Fruit fly (Drosophila melanogaster) ovary, adult (tissue): ENCODE measurements around the gene dimm.

Experiments
- CG17801 ChIP-seq: fragments of 200-800 bp; optimal IDR thresholded peaks from 2 replicates; lab custom pipeline; 2019; ENCODE audit warnings: missing biosample characterization, mild to moderate bottlenecking, missing genetic modification characterization, moderate library complexity; ENCODE audit not compliant: partially characterized antibody

dimm gene

dm6 chr2L:21331502-21331901, at the start of gene dimm:
Gene dimm (plus strand): TSS chr2L:21331756.
- TF ChIP-seq CG17801, result no peak

dm6 chr2L:21289101-21289500, 42.5 kb upstream of the dimm start:
- TF ChIP-seq CG17801, result no peak

DNA sequence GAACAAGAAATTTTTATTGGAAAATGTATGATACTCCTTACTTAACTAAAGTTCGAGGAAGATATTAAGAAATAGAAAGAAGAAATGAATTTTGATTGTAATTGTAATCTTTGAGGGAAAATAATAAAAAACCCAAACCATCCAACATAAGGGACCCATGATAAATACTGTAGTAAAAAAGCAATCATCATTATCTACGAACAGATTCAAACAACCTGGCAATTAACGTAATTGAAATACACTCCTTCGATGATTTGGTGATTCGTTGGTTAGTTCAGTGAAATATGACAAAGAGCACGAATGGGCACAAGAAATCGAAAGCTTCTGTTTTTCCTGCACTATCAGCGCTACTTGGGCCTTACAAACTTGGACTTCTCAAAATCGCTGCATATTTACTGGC, 41.1 kb upstream of the dimm start, which contains the start of gene Gr39a:
TSS of gene Gr39a (plus strand) at position 301 of the 400 bp plus-strand sequence.
- TF ChIP-seq CG17801, result no peak

DNA sequence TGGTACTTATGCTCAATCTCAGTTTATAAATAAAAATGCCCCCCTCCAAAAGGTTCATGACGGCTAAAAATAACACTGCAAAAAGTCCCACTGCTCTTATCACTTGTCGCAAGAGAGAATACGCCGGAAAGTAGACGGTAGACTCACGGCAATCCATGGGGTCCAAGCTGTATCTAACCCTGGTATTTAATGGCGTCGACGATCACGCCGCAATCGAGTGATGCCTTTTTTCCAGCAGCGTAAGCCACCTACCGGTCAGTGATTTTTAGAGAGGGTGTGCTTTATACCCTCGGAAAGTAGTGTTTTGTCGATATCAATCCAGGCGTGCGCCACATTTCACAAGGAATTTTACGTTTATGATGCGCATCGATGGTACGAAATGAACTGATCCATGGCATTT, 32.0 kb upstream of the dimm start:
- TF ChIP-seq CG17801, result no peak

dm6 chr2L:21302064-21302463, 29.5 kb upstream of the dimm start:
- no peak for TF ChIP-seq CG17801

DNA sequence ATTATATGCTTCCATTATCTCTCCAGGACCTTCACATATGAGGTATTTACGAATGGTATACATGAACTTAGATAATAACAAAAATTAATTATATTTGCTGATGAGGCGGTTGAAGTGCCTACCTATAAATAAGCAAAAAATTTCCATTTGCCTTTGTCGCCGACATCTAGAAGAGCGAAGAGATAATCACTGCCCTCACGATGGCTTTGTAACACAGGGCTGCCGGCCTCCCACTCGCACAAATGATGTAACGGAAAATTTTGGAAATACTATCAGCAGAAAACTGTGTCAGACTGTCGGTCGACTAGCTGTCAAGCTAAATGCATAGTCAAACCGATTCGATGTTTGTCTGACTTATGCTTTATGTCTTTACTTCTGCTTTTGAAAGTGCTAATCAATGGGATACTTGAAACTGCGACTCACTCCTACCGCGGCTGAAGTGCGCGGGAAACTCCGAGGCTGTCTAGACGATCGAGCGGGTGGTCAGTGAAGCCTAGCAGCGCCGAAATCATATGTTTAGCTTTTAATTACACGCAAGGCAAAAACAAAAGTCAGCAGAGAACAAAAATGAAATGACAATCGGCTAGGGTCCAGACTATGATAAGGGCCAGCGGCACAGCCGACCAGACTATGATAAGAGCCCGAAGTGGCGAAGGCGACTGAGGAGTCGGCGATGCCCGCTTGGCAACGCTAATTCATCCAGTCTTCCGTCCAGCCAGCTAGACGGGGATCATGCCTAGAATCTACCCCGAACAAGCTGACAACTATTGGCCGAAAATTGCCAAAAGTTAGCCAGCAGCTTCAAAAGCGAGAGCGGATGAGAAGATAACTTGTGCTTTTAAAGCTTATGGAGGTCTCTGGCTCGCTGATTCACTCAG, 27.7 kb upstream of the dimm start:
- TF ChIP-seq CG17801, result no peak

DNA sequence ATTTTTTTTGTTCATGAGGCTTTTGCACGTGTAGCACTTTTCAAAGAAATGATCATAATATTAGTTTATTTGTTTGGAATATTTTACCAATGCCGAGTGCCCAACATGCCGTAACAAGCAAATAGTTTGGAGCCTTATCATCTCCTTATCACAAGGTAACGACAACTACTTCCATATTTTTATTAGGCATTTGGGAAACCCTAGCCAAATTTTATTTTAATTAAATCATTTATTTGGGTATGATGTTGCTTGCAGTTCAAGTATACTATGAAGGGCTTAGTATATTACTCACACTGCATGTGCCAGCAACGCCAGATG, 27.1 kb upstream of the dimm start:
- TF ChIP-seq CG17801, result no peak

dm6 chr2L:21307795-21308426, 23.6 kb upstream of the dimm start:
- peak; percentile 1 for TF ChIP-seq CG17801

- TF ChIP-seq CG17801, result peak; percentile 1
Measured at dm6 chr2L:21309058-21309753, 22.4 kb upstream of the dimm start.

DNA sequence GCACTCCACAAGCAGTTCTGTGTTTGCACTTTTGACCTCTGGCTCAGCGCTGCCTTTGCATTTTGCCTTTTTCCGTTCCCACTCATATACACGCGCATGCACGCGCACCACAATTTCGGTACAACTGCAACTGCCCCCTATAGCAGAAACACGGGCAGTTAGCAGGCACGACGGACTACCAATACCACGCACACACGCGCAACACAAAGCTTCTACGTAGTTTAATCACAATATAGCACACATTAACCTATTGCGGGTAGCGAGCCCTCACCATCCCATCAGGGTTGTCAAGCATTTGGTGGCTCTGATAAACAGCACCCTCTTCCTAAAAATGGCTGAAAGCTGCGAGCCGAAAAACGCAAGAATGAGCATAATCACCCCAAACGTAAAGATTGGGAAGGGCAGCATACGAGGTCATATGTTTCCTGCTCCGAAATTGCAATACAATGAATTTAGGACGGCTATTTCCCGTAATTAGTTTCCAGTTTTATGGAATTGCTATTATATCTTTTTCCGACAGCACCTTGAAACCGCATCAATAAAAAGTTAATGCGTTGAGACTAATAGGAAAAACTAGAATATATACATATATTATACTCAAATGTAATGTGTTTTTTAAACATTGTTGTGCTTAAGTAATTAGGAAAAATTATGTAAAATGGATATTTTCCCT, 21.7 kb upstream of the dimm start, which contains the start of gene Mondo:
TSS of gene Mondo (minus strand) at position 297 of the 673 bp plus-strand sequence.
- TF ChIP-seq CG17801, result no peak

DNA sequence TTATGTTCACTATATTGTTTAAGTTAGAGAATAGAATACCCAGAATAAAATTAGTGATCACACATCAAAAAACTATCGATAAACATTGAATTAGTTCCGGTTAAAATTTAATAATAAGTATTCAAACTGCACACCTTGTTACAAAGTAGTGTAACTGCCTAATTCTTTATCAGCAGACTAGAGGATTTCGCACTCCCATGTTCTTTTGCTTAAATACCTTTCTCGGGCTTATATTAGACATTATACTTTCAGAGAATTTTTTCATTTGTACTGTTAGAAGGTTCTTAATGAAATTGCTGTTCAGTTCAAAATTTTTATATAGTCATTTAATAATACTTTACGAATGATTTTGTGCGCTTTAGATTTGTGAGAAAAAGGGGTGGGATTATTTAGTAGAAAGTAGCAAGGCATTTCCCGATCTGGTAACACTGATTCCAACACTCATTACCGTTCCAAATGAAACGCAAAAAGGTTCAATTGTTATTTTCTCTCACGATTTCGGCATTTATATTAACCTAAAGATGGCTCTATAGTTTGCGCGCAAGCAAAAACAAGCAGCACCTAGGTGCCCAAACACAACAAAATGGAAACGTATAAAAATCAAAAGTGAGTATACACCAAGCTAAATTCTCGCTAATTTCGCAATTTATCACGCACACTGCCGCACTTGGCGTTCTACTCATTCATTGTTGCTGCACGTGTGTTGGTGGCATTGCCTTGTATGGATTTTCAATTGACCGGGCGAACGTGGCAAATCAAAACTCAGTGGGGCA, 20.9 kb upstream of the dimm start, which contains the start of gene crc:
TSS of gene crc (plus strand) at position 440 of the 773 bp plus-strand sequence.
- TF ChIP-seq CG17801, result peak; percentile 20

dm6 chr2L:21311200-21311689, 20.3 kb upstream of the dimm start:
- TF ChIP-seq CG17801, result no peak

DNA sequence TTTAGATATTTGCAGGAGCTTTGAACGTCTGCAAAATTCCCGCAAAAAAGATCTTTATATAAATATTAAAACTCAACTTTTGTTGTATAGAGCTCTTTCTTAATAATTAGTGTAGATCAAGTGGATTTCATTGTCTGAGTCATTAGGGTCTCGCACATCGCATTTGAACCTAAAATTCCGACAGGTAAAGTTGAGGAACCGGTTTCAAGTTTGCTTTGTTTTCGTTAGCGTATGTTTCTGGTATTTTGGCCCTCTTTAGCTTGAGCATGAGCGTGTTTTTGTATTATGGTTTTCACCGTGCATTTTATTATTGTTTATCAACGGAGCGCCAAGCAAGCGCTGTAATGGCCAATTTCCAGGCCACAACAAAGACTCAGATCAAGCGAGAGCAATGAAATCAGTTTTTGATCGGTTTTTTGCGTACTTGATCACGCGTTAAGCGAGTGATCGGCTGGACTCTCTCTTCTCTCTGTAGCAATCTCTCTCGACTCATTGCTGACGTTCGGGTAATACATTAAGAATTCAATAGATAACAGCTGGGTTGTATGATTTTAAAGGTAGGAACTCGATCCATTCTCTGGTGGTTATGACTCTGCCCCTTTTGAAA, 18.6 kb upstream of the dimm start:
- peak; percentile 6 for TF ChIP-seq CG17801

- TF ChIP-seq CG17801, result no peak
Measured at dm6 chr2L:21313909-21314400, 17.6 kb upstream of the dimm start, which contains the start of gene CG46314. Gene CG46314 (plus strand): TSS chr2L:21314360.

- TF ChIP-seq CG17801, result no peak
Measured at dm6 chr2L:21316716-21317115, 14.8 kb upstream of the dimm start.
